Fruit fly (Drosophila melanogaster) whole organism, pupa: Measurements from ENCODE around the gene CG4733.

Experiments
- CG13204 ChIP-seq: fragments of 200-800 bp; sonication (Bioruptor generic); optimal IDR thresholded peaks from 2 replicates; lab custom pipeline; 2018; ENCODE audit warnings: missing biosample characterization, mild to moderate bottlenecking, missing genetic modification characterization, moderate library complexity
- CG8159 ChIP-seq: fragments of 200-800 bp; sonication (Bioruptor generic); optimal IDR thresholded peaks from 3 replicates; lab custom pipeline; 2018; ENCODE audit warnings: missing biosample characterization, mild to moderate bottlenecking, missing genetic modification characterization, moderate library complexity
- D1 ChIP-seq: fragments of 200-800 bp; sonication (Bioruptor generic); optimal IDR thresholded peaks from 2 replicates; lab custom pipeline; 2018; ENCODE audit warnings: missing biosample characterization, mild to moderate bottlenecking, missing genetic modification characterization, moderate library complexity
- EcR ChIP-seq: fragments of 200-800 bp; sonication (Bioruptor generic); optimal IDR thresholded peaks from 3 replicates; lab custom pipeline; 2019; ENCODE audit warnings: missing biosample characterization, missing genetic modification characterization, mild to moderate bottlenecking, moderate library complexity, missing genetic modification reagents
- Pif1A ChIP-seq: fragments of 200-800 bp; sonication (Bioruptor generic); optimal IDR thresholded peaks from 3 replicates; lab custom pipeline; 2016; ENCODE audit warnings: missing biosample characterization, missing genetic modification characterization
- Pif1B ChIP-seq: fragments of 200-800 bp; sonication (Bioruptor generic); optimal IDR thresholded peaks from 3 replicates; lab custom pipeline; 2016; ENCODE audit warnings: missing biosample characterization, missing genetic modification characterization
- gl ChIP-seq: fragments of 200-800 bp; sonication (Bioruptor generic); optimal IDR thresholded peaks from 2 replicates; lab custom pipeline; 2018; ENCODE audit warnings: missing biosample characterization, mild to moderate bottlenecking, missing genetic modification characterization

dm6 chr3R:19948143-19948542 lies 57.7 kb downstream of the CG4733 start, which contains the start of gene CG4783:
- TF ChIP-seq CG13204 (no peak), D1 (tag; lab: Kevin White, UChicago) (no peak), Pif1B (GFP tag; lab: Kevin White, UChicago) (no peak), Pif1A (GFP tag; lab: Kevin White, UChicago) (no peak), EcR (GFP tag; lab: Kevin White, UChicago) (no peak), CG8159 (tag; lab: Kevin White, UChicago) (no peak), gl (tag; lab: Kevin White, UChicago) (no peak)
